Worm (Caenorhabditis elegans) whole organism, late embryonic: ENCODE measurements around the gene srh-7.

Experiments used
- K09A11.1 ChIP-seq: sonication (generic microtip); optimal IDR thresholded peaks from 2 replicates; lab custom pipeline; 2017; ENCODE audit warnings: antibody characterized with exemption, mild to moderate bottlenecking, missing genetic modification characterization, missing compliant biosample characterization; ENCODE audit not compliant: insufficient read depth
- ceh-19 ChIP-seq: fragments of 200-800 bp; sonication (Bioruptor generic); optimal IDR thresholded peaks from 2 replicates; lab custom pipeline; 2018; ENCODE audit warnings: mild to moderate bottlenecking, missing genetic modification characterization, missing compliant biosample characterization
- ceh-2 ChIP-seq: sonication (generic microtip); optimal IDR thresholded peaks from 2 replicates; lab custom pipeline; 2016; ENCODE audit warnings: missing genotype, missing genetic modification characterization, missing compliant biosample characterization
- odd-2 ChIP-seq: sonication (generic microtip); optimal IDR thresholded peaks from 2 replicates; lab custom pipeline; 2017; ENCODE audit warnings: antibody characterized with exemption, mild to moderate bottlenecking, missing genetic modification characterization, missing compliant biosample characterization
- pag-3 ChIP-seq: sonication (generic microtip); optimal IDR thresholded peaks from 2 replicates; lab custom pipeline; 2016; ENCODE audit warnings: missing compliant biosample characterization, missing genetic modification characterization, borderline replicate concordance
- tbx-2 ChIP-seq: sonication (generic microtip); optimal IDR thresholded peaks from 2 replicates; lab custom pipeline; 2016; ENCODE audit warnings: missing genetic modification characterization, missing compliant biosample characterization

- TF ChIP-seq tbx-2: no peak
- TF ChIP-seq K09A11.1: no peak
- TF ChIP-seq pag-3 (tag; lab: Kevin White, UChicago): no peak
- TF ChIP-seq ceh-19: no peak
- TF ChIP-seq odd-2 (tag; lab: Kevin White, UChicago): no peak
- no peak for TF ChIP-seq ceh-2 (tag; lab: Kevin White, UChicago)
These were observed 16.8 kb downstream of the srh-7 start, which contains the start of gene K09D9.1 for ce11 chrV:4024777-4025176.
